Fruit fly (Drosophila melanogaster) whole organism, pupa: ENCODE results near the gene ATPsynCF6.

Source experiments
- CG12605 ChIP-seq: fragments of 200-800 bp; sonication (Bioruptor generic); IDR thresholded peaks from 2 replicates; pipeline ENCODE4 v1.3.6; 2022; ENCODE audit warnings: missing biosample characterization, missing genetic modification characterization
- CG13204 ChIP-seq: fragments of 200-800 bp; sonication (Bioruptor generic); optimal IDR thresholded peaks from 2 replicates; lab custom pipeline; 2018; ENCODE audit warnings: missing biosample characterization, mild to moderate bottlenecking, missing genetic modification characterization, moderate library complexity
- CG14655 ChIP-seq: fragments of 200-800 bp; sonication (Bioruptor generic); optimal IDR thresholded peaks from 3 replicates; lab custom pipeline; 2017; ENCODE audit warnings: mild to moderate bottlenecking, missing biosample characterization, missing genetic modification reagents, missing genetic modification characterization
- CG32121 ChIP-seq: fragments of 200-800 bp; sonication (Bioruptor generic); IDR thresholded peaks from 2 replicates; pipeline ENCODE4 v1.3.6; 2022; ENCODE audit warnings: missing biosample characterization, missing genetic modification characterization
- CG4496 ChIP-seq: fragments of 200-800 bp; sonication (Bioruptor generic); IDR thresholded peaks from 3 replicates; pipeline ENCODE4 v1.3.6; 2022; ENCODE audit warnings: missing biosample characterization, missing genetic modification characterization
- CG8159 ChIP-seq: fragments of 200-800 bp; sonication (Bioruptor generic); optimal IDR thresholded peaks from 3 replicates; lab custom pipeline; 2018; ENCODE audit warnings: missing biosample characterization, mild to moderate bottlenecking, missing genetic modification characterization, moderate library complexity
- D1 ChIP-seq: fragments of 200-800 bp; sonication (Bioruptor generic); optimal IDR thresholded peaks from 2 replicates; lab custom pipeline; 2018; ENCODE audit warnings: missing biosample characterization, mild to moderate bottlenecking, missing genetic modification characterization, moderate library complexity
- EcR ChIP-seq: fragments of 200-800 bp; sonication (Bioruptor generic); optimal IDR thresholded peaks from 3 replicates; lab custom pipeline; 2019; ENCODE audit warnings: missing biosample characterization, missing genetic modification characterization, mild to moderate bottlenecking, moderate library complexity, missing genetic modification reagents
- Pif1A ChIP-seq: fragments of 200-800 bp; sonication (Bioruptor generic); optimal IDR thresholded peaks from 3 replicates; lab custom pipeline; 2016; ENCODE audit warnings: missing biosample characterization, missing genetic modification characterization
- rn ChIP-seq: fragments of 200-800 bp; sonication (Bioruptor generic); IDR thresholded peaks from 2 replicates; pipeline ENCODE4 v1.3.6; 2022; ENCODE audit warnings: missing biosample characterization, missing genetic modification characterization

DNA sequence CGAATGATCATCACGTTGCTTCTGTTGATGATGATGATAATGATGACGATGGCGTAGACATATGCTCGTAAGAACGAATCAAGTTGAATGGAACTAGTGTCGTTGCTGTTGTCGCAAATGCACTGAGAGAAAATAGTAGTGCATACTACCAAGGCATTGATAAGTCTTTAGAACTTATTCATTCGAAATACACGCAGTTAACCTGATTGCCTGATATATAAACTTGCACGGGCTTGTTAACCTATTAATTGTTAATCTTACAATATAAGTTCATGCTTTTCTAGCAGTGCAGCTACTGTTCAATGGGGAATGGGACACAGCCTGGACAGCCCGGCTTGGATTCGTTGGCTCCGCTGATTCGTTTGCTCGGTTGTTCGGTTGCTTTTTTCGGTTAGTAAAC, 29.6 kb downstream of the ATPsynCF6 start:
- TF ChIP-seq EcR (GFP tag; lab: Kevin White, UChicago), result peak; percentile 90
- TF ChIP-seq CG12605, result peak; percentile 91
- peak; percentile 97 for TF ChIP-seq CG8159 (tag; lab: Kevin White, UChicago)
- TF ChIP-seq CG32121, result peak; percentile 89
- TF ChIP-seq Pif1A (GFP tag; lab: Kevin White, UChicago), result peak; percentile 96
- TF ChIP-seq rn (GFP tag; lab: Robert Waterston, UW), result peak; percentile 93
- peak; percentile 90 for TF ChIP-seq CG13204
- peak; percentile 97 for TF ChIP-seq CG4496
- peak; percentile 76 for TF ChIP-seq D1
- TF ChIP-seq CG14655 (GFP tag; lab: Kevin White, UChicago), result peak; percentile 98
